Worm (Caenorhabditis elegans) whole organism, young adult: Measurements from ENCODE around the gene suf-1.

Source experiments
- B0019.2 ChIP-seq: fragments of 200-800 bp; sonication (Bioruptor generic); conservative IDR thresholded peaks from 2 replicates; pipeline ENCODE4 v1.3.6; 2022; ENCODE audit warnings: missing genetic modification reagents, missing genetic modification characterization, missing compliant biosample characterization
- ZK185.1 ChIP-seq: sonication (generic microtip); optimal IDR thresholded peaks from 2 replicates; lab custom pipeline; 2016; ENCODE audit warnings: mild to moderate bottlenecking, missing genetic modification characterization, missing compliant biosample characterization; ENCODE audit not compliant: poor library complexity, severe bottlenecking
- dox-1 ChIP-seq: fragments of 200-800 bp; sonication (Bioruptor generic); IDR thresholded peaks from 2 replicates; pipeline ENCODE4 v1.3.6; 2022; ENCODE audit warnings: missing genetic modification reagents, missing genetic modification characterization, missing compliant biosample characterization
- lin-40 ChIP-seq: sonication (generic microtip); optimal IDR thresholded peaks from 2 replicates; lab custom pipeline; 2016; ENCODE audit warnings: missing genetic modification characterization, mild to moderate bottlenecking, missing compliant biosample characterization, missing genotype, missing genetic modification reagents

- TF ChIP-seq B0019.2 (GFP tag; lab: Robert Waterston, UW) (no peak), ZK185.1 (no peak), lin-40 (tag; lab: Kevin White, UChicago) (no peak), dox-1 (GFP tag; lab: Robert Waterston, UW) (no peak)
These were observed 9.6 kb upstream of the suf-1 start, which contains the start of gene aptf-3 for ce11 chrII:8593840-8594625.
